Fruit fly (Drosophila melanogaster) whole organism, wandering third instar larva: ENCODE data around the gene CG33679.

Source experiments
- Hnf4 ChIP-seq: fragments of 200-800 bp; sonication (Bioruptor generic); optimal IDR thresholded peaks from 2 replicates; lab custom pipeline; 2016; ENCODE audit warnings: missing biosample characterization, mild to moderate bottlenecking, missing genetic modification characterization
- OdsH ChIP-seq: fragments of 200-800 bp; sonication (Bioruptor generic); optimal IDR thresholded peaks from 2 replicates; lab custom pipeline; 2016; ENCODE audit warnings: missing biosample characterization, mild to moderate bottlenecking, missing genetic modification characterization
- Sp1 ChIP-seq: fragments of 200-800 bp; sonication (Bioruptor generic); optimal IDR thresholded peaks from 3 replicates; lab custom pipeline; 2019; ENCODE audit warnings: missing biosample characterization, mild to moderate bottlenecking, missing genetic modification characterization, moderate library complexity
- jim ChIP-seq: fragments of 175-275, 200-325 bp; sonication (Bioruptor generic); optimal IDR thresholded peaks from 2 replicates; lab custom pipeline; 2016; ENCODE audit warnings: missing biosample characterization, mild to moderate bottlenecking, missing genetic modification characterization
- rgr ChIP-seq: fragments of 200-800 bp; sonication (Bioruptor generic); optimal IDR thresholded peaks from 3 replicates; lab custom pipeline; 2016; ENCODE audit warnings: missing biosample characterization, mild to moderate bottlenecking, missing genetic modification characterization

- TF ChIP-seq OdsH (no peak), rgr (GFP tag; lab: Kevin White, UChicago) (peak; percentile 7), jim (GFP tag; lab: Kevin White, UChicago) (no peak), Hnf4 (GFP tag; lab: Kevin White, UChicago) (no peak), Sp1 (no peak)
These were observed 2.5 kb downstream of the CG33679 start, which contains the start of gene TfIIS for dm6 chr2L:15060580-15061005.
